Worm (Caenorhabditis elegans): ENCODE data around the gene W09G12.10.

- no peak for TF ChIP-seq zag-1 (tag; optimal IDR thresholded peaks at IDR 0.05)
- no peak for TF ChIP-seq skn-1 (tag; optimal IDR thresholded peaks at IDR 0.05)
- TF ChIP-seq ama-1 (optimal IDR thresholded peaks at IDR 0.05), result no peak
- TF ChIP-seq nhr-237 (tag; optimal IDR thresholded peaks at IDR 0.05), result no peak
- no peak for TF ChIP-seq lin-15B (tag; optimal IDR thresholded peaks at IDR 0.05)
Observed at ce11 chrIV:1192765-1193164, 28.3 kb downstream of the W09G12.10 start, which contains the start of gene spl-3.
